Worm (Caenorhabditis elegans): Measurements from ENCODE around the gene oac-41.

oac-41 gene

ce11 chrV:9053969-9054368 is 32.0 kb upstream of the oac-41 start, which contains the start of gene C25E10.8:
Gene C25E10.8, minus strand, starts transcription at chrV:9054069.
- TF ChIP-seq ama-1 (optimal IDR thresholded peaks at IDR 0.05) (no peak), snpc-4 (tag; optimal IDR thresholded peaks at IDR 0.05) (no peak), skn-1 (tag; optimal IDR thresholded peaks at IDR 0.05) (no peak), fkh-2 (tag; optimal IDR thresholded peaks at IDR 0.05) (no peak), pha-4 (tag; optimal IDR thresholded peaks at IDR 0.05) (no peak), ztf-11 (tag; optimal IDR thresholded peaks at IDR 0.05) (no peak), pqm-1 (tag; optimal IDR thresholded peaks at IDR 0.05) (no peak), nhr-43 (tag; optimal IDR thresholded peaks at IDR 0.05; ENCODE audit: poor library complexity, severe bottlenecking) (no peak), fos-1 (tag; optimal IDR thresholded peaks at IDR 0.05) (no peak), ceh-28 (tag; optimal IDR thresholded peaks at IDR 0.05) (no peak), nhr-28 (tag; optimal IDR thresholded peaks at IDR 0.05) (no peak), nhr-25 (tag; optimal IDR thresholded peaks at IDR 0.05) (no peak), sea-2 (GFP tag; optimal IDR thresholded peaks at IDR 0.05) (no peak), elt-3 (tag; optimal IDR thresholded peaks at IDR 0.05) (no peak), ZK546.5 (tag; optimal IDR thresholded peaks at IDR 0.05) (no peak), mml-1 (tag; optimal IDR thresholded peaks at IDR 0.05) (no peak), aly-2 (tag; optimal IDR thresholded peaks at IDR 0.05) (no peak), ztf-4 (tag; optimal IDR thresholded peaks at IDR 0.05) (no peak), hmg-11 (tag; optimal IDR thresholded peaks at IDR 0.05) (no peak)

- no peak for TF ChIP-seq aly-2 (tag; optimal IDR thresholded peaks at IDR 0.05)
- no peak for TF ChIP-seq ZK546.5 (tag; optimal IDR thresholded peaks at IDR 0.05)
- TF ChIP-seq pqm-1 (tag; optimal IDR thresholded peaks at IDR 0.05) = no peak
- no peak for TF ChIP-seq mml-1 (tag; optimal IDR thresholded peaks at IDR 0.05)
- no peak for TF ChIP-seq ztf-11 (tag; optimal IDR thresholded peaks at IDR 0.05)
- TF ChIP-seq ama-1 (optimal IDR thresholded peaks at IDR 0.05) = no peak
- no peak for TF ChIP-seq nhr-12 (tag; optimal IDR thresholded peaks at IDR 0.05)
- TF ChIP-seq skn-1 (tag; optimal IDR thresholded peaks at IDR 0.05) = no peak
- TF ChIP-seq nhr-11 (tag; optimal IDR thresholded peaks at IDR 0.05) = no peak
- TF ChIP-seq ceh-16 (tag; optimal IDR thresholded peaks at IDR 0.05) = no peak
- no peak for TF ChIP-seq ceh-9 (tag; optimal IDR thresholded peaks at IDR 0.05)
- no peak for TF ChIP-seq nhr-76 (tag; optimal IDR thresholded peaks at IDR 0.05)
- TF ChIP-seq nhr-67 (tag; optimal IDR thresholded peaks at IDR 0.05) = no peak
- no peak for TF ChIP-seq hmg-11 (tag; optimal IDR thresholded peaks at IDR 0.05)
- no peak for TF ChIP-seq daf-12 (tag; optimal IDR thresholded peaks at IDR 0.05)
- no peak for TF ChIP-seq lin-15B (tag; optimal IDR thresholded peaks at IDR 0.05)
- TF ChIP-seq egl-5 (tag; optimal IDR thresholded peaks at IDR 0.05) = no peak
- no peak for TF ChIP-seq nhr-237 (tag; optimal IDR thresholded peaks at IDR 0.05)
- no peak for TF ChIP-seq nhr-28 (tag; optimal IDR thresholded peaks at IDR 0.05)
- TF ChIP-seq nhr-43 (tag; optimal IDR thresholded peaks at IDR 0.05; ENCODE audit: poor library complexity, severe bottlenecking) = no peak
Observed at ce11 chrV:9053235-9053634, 31.3 kb upstream of the oac-41 start.

- no peak for TF ChIP-seq egl-27 (tag; optimal IDR thresholded peaks at IDR 0.05)
- no peak for TF ChIP-seq nfya-1 (tag; optimal IDR thresholded peaks at IDR 0.05; ENCODE audit: insufficient read depth)
- TF ChIP-seq ceh-82 (tag; optimal IDR thresholded peaks at IDR 0.05) = no peak
- TF ChIP-seq fkh-2 (tag; optimal IDR thresholded peaks at IDR 0.05) = no peak
- no peak for TF ChIP-seq daf-12 (tag; optimal IDR thresholded peaks at IDR 0.05)
- TF ChIP-seq elt-2 (tag; optimal IDR thresholded peaks at IDR 0.05) = no peak
- TF ChIP-seq lin-15B (tag; optimal IDR thresholded peaks at IDR 0.05) = no peak
- no peak for TF ChIP-seq ama-1 (optimal IDR thresholded peaks at IDR 0.05)
- no peak for TF ChIP-seq zag-1 (tag; optimal IDR thresholded peaks at IDR 0.05)
- TF ChIP-seq ztf-4 (tag; optimal IDR thresholded peaks at IDR 0.05) = no peak
- no peak for TF ChIP-seq ztf-11 (tag; optimal IDR thresholded peaks at IDR 0.05)
- no peak for TF ChIP-seq mdl-1 (tag; optimal IDR thresholded peaks at IDR 0.05)
- TF ChIP-seq lsy-12 (tag; optimal IDR thresholded peaks at IDR 0.05) = no peak
- TF ChIP-seq unc-62 (GFP tag; optimal IDR thresholded peaks at IDR 0.05) = no peak
- no peak for TF ChIP-seq ceh-16 (tag; optimal IDR thresholded peaks at IDR 0.05)
- TF ChIP-seq nhr-25 (tag; optimal IDR thresholded peaks at IDR 0.05) = no peak
Observed at ce11 chrV:9051100-9051499, 29.1 kb upstream of the oac-41 start, which contains the start of gene C25E10.7. Gene C25E10.7, minus strand, starts transcription at chrV:9051200.

- TF ChIP-seq ztf-11 (tag; optimal IDR thresholded peaks at IDR 0.05) (no peak), fos-1 (tag; optimal IDR thresholded peaks at IDR 0.05) (no peak), snpc-4 (tag; optimal IDR thresholded peaks at IDR 0.05) (no peak), daf-12 (tag; optimal IDR thresholded peaks at IDR 0.05) (no peak), zag-1 (tag; optimal IDR thresholded peaks at IDR 0.05) (no peak), fkh-10 (GFP tag; optimal IDR thresholded peaks at IDR 0.05) (no peak), egl-27 (tag; optimal IDR thresholded peaks at IDR 0.05) (no peak), unc-62 (GFP tag; optimal IDR thresholded peaks at IDR 0.05) (no peak), elt-3 (tag; optimal IDR thresholded peaks at IDR 0.05) (no peak), ceh-16 (tag; optimal IDR thresholded peaks at IDR 0.05) (no peak), nhr-237 (tag; optimal IDR thresholded peaks at IDR 0.05) (no peak), elt-2 (tag; optimal IDR thresholded peaks at IDR 0.05) (no peak), nhr-12 (tag; optimal IDR thresholded peaks at IDR 0.05) (no peak), nhr-11 (tag; optimal IDR thresholded peaks at IDR 0.05) (no peak), fkh-2 (tag; optimal IDR thresholded peaks at IDR 0.05) (no peak), ceh-28 (tag; optimal IDR thresholded peaks at IDR 0.05) (no peak), mdl-1 (tag; optimal IDR thresholded peaks at IDR 0.05) (no peak), nhr-77 (tag; optimal IDR thresholded peaks at IDR 0.05) (no peak)
Observed at ce11 chrV:9049271-9049670, 27.3 kb upstream of the oac-41 start.
